Worm (Caenorhabditis elegans): ENCODE results near the gene Y38A10A.11.
"Not testable (repeated sequence)": the region's sequence is repeated elsewhere in the genome, so short reads cannot be mapped to it uniquely, and the experiment has no call there.

Gene Y38A10A.11

ce11 chrV:6098755-6099155 is 4.6 kb downstream of the Y38A10A.11 start:
- peak; percentile 1 for TF ChIP-seq syd-9 (tag; optimal IDR thresholded peaks at IDR 0.05)
- peak; percentile 93 for TF ChIP-seq ama-1 (optimal IDR thresholded peaks at IDR 0.05)
- TF ChIP-seq pha-2 (tag; optimal IDR thresholded peaks at IDR 0.05): peak; percentile 16
- TF ChIP-seq dve-1 (tag; optimal IDR thresholded peaks at IDR 0.05): no peak
- TF ChIP-seq unc-42 (tag; optimal IDR thresholded peaks at IDR 0.05): peak; percentile 16
- peak; percentile 28 for TF ChIP-seq elt-2 (tag; optimal IDR thresholded peaks at IDR 0.05)

ce11 chrV:6096559-6097155 is 6.7 kb downstream of the Y38A10A.11 start, which contains the start of gene smut-1:
smut-1 (plus strand) TSS chrV:6097105.
- TF ChIP-seq ama-1 (optimal IDR thresholded peaks at IDR 0.05): no peak
- no peak for TF ChIP-seq nhr-232 (tag; optimal IDR thresholded peaks at IDR 0.05)
- TF ChIP-seq nhr-11 (tag; optimal IDR thresholded peaks at IDR 0.05): no peak
- TF ChIP-seq npax-4 (tag; optimal IDR thresholded peaks at IDR 0.05): no peak
- TF ChIP-seq ceh-9 (tag; optimal IDR thresholded peaks at IDR 0.05): no peak
- no peak for TF ChIP-seq sox-2 (GFP tag; IDR thresholded peaks at IDR 0.05)
- TF ChIP-seq ahr-1 (tag; optimal IDR thresholded peaks at IDR 0.05): no peak
- TF ChIP-seq tbx-2 (tag; optimal IDR thresholded peaks at IDR 0.05): no peak
- no peak for TF ChIP-seq ceh-18 (tag; optimal IDR thresholded peaks at IDR 0.05)
- TF ChIP-seq ceh-45 (GFP tag; IDR thresholded peaks at IDR 0.05): no peak
- no peak for TF ChIP-seq K09A11.1 (tag; optimal IDR thresholded peaks at IDR 0.05; ENCODE audit: insufficient read depth)
- no peak for TF ChIP-seq fkh-10 (GFP tag; optimal IDR thresholded peaks at IDR 0.05)

DNA sequence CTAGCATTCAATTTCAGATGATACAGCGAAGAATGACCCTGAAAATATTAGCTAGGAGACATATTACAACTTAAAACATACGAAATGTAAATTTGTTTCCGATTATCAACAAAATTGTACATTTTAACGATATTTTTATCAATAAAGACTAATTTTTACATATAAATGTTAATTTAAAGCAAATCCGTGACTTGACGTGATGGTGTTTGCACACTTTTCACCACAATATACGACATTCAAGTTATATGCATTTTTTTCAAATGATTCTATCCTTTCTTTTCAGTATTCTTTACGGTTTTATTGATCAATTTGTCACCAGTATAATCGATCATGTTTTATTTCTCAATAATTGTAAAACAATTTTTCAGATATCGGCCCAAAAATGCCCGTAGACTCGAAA is 7.5 kb downstream of the Y38A10A.11 start, which contains the start of gene Y38A10A.7:
Y38A10A.7 (plus strand) TSS at position 369 of the 400 bp plus-strand sequence.
- TF ChIP-seq unc-55 (GFP tag; optimal IDR thresholded peaks at IDR 0.05) (no peak), unc-86 (tag; optimal IDR thresholded peaks at IDR 0.05) (no peak), F13H6.1 (tag; optimal IDR thresholded peaks at IDR 0.05) (no peak), pha-2 (tag; optimal IDR thresholded peaks at IDR 0.05) (no peak), zip-5 (tag; optimal IDR thresholded peaks at IDR 0.05) (no peak), ets-4 (tag; optimal IDR thresholded peaks at IDR 0.05) (no peak), hlh-6 (tag; optimal IDR thresholded peaks at IDR 0.05) (no peak), syd-9 (tag; optimal IDR thresholded peaks at IDR 0.05) (no peak), ceh-24 (tag; optimal IDR thresholded peaks at IDR 0.05) (no peak), ceh-48 (tag; optimal IDR thresholded peaks at IDR 0.05) (no peak), unc-42 (tag; optimal IDR thresholded peaks at IDR 0.05) (no peak), ahr-1 (tag; optimal IDR thresholded peaks at IDR 0.05) (no peak), mec-3 (tag; optimal IDR thresholded peaks at IDR 0.05; ENCODE audit: borderline replicate concordance) (no peak), T23F11.4 (GFP tag; optimal IDR thresholded peaks at IDR 0.05) (no peak), sox-2 (GFP tag; IDR thresholded peaks at IDR 0.05) (no peak), ceh-34 (tag; optimal IDR thresholded peaks at IDR 0.05) (no peak), ceh-14 (tag; optimal IDR thresholded peaks at IDR 0.05) (no peak), ceh-30 (tag; optimal IDR thresholded peaks at IDR 0.05) (no peak), pqm-1 (tag; optimal IDR thresholded peaks at IDR 0.05) (no peak), ceh-9 (tag; optimal IDR thresholded peaks at IDR 0.05) (no peak)

DNA sequence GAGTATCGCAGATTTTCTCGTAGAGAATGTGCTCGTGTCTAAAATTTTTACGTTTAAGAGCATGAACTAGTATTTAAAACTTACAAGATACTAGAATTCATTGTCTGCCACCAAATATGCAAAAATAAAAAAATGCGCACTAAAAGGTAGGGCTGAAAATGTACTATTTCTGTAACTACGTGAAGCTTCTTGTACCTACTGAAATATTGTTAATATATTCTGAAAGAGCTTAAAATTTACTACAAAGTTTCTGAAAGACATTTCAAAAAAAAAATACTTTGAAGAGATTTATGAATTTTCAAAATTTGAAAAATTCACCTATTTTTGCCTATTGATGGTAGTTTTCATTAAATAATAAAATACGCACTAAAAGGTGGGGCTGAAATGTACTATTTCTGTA is 33.4 kb downstream of the Y38A10A.11 start, which contains the start of gene fbxa-214:
fbxa-214 (minus strand) TSS at position 101 of the 400 bp plus-strand sequence.
- TF ChIP-seq mec-3 (tag; optimal IDR thresholded peaks at IDR 0.05; ENCODE audit: borderline replicate concordance); elt-4 (tag; optimal IDR thresholded peaks at IDR 0.05); nfya-1 (tag; optimal IDR thresholded peaks at IDR 0.05): not testable (repeated sequence)

ce11 chrV:6067112-6067511 is 36.2 kb downstream of the Y38A10A.11 start, which contains the start of gene srh-10:
srh-10 (minus strand) TSS chrV:6067140.
- TF ChIP-seq mec-3 (tag; optimal IDR thresholded peaks at IDR 0.05; ENCODE audit: borderline replicate concordance): no peak
- no peak for TF ChIP-seq pag-3 (tag; optimal IDR thresholded peaks at IDR 0.05; ENCODE audit: borderline replicate concordance)
- TF ChIP-seq pha-4 (tag; optimal IDR thresholded peaks at IDR 0.05): no peak
- TF ChIP-seq ahr-1 (tag; optimal IDR thresholded peaks at IDR 0.05): no peak
- TF ChIP-seq ceh-48 (tag; optimal IDR thresholded peaks at IDR 0.05): no peak
- TF ChIP-seq syd-9 (tag; optimal IDR thresholded peaks at IDR 0.05): no peak
- TF ChIP-seq hlh-8 (tag; optimal IDR thresholded peaks at IDR 0.05): no peak
- no peak for TF ChIP-seq pha-2 (tag; optimal IDR thresholded peaks at IDR 0.05)
- TF ChIP-seq K02D7.2 (tag; optimal IDR thresholded peaks at IDR 0.05): no peak
- TF ChIP-seq pros-1 (tag; optimal IDR thresholded peaks at IDR 0.05): no peak
- no peak for TF ChIP-seq ttx-3 (tag; optimal IDR thresholded peaks at IDR 0.05)
- TF ChIP-seq ama-1 (optimal IDR thresholded peaks at IDR 0.05): no peak
- TF ChIP-seq che-1 (tag; optimal IDR thresholded peaks at IDR 0.05): no peak
- TF ChIP-seq dmd-4 (tag; optimal IDR thresholded peaks at IDR 0.05; ENCODE audit: borderline replicate concordance): no peak
- TF ChIP-seq tbx-7 (tag; optimal IDR thresholded peaks at IDR 0.05): no peak
- no peak for TF ChIP-seq fkh-6 (tag; optimal IDR thresholded peaks at IDR 0.05)

Measured in whole organism, late embryonic.